Worm (Caenorhabditis elegans): Measurements from ENCODE around the gene znf-593.

Gene znf-593

DNA sequence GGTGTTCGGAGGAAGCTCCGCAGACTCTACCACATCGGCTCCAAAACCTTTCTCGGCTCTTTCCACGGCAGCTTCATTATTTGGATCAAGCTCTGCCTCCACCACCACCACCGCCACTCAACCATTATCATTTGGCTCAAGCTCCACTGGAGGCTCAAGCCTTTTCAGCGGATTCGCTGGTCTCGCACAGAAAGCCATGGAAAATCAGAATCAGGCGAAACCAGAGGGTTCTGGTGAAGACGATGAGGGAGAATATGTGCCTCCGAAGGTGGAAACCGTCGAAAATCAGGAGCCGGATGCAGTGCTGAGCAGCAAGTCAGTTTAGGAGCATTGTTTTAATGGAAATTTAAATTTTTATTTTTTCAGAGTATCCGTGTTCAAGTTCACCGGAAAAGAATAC, 1.4 kb downstream of the znf-593 start:
- TF ChIP-seq set-16 (GFP tag; IDR thresholded peaks at IDR 0.05) (peak; percentile 56), aha-1 (tag) (peak; percentile 90), hlh-30 (tag; optimal IDR thresholded peaks at IDR 0.05; ENCODE audit: insufficient read depth) (no peak)

DNA sequence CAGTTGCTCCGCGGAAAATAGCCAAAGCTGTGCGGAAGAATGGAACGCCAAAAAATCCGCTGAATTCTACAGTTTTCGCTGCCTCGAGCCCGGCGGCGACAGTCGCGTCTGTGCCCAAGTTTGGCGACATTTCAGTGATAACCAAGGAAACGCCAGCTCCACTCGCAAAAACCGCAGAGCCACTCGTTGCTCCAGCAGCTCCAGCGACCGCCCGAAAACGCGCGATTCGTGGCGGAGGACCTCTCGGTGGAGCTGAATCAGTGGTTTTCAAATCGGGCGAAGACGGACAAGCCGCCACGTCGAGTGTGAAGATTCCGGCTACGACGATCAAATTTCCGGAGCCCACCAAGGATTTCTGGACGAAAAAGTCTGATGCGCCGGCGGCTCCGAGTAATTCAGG, 2.3 kb downstream of the znf-593 start:
- TF ChIP-seq egl-43 (GFP tag; IDR thresholded peaks at IDR 0.05) = no peak
- TF ChIP-seq set-16 (GFP tag; IDR thresholded peaks at IDR 0.05) = peak; percentile 86

- TF ChIP-seq dpl-1 (GFP tag; optimal IDR thresholded peaks at IDR 0.05) (peak; percentile 54), dmd-9 (GFP tag; IDR thresholded peaks at IDR 0.05) (no peak), saeg-2 (GFP tag; IDR thresholded peaks at IDR 0.05) (no peak), lim-7 (GFP tag; IDR thresholded peaks at IDR 0.05) (peak; percentile 11; the same call in 1 of the 2 replicates), lsy-2 (tag; optimal IDR thresholded peaks at IDR 0.05) (peak in 1 of 2 experiments; percentile 43), mes-2 (tag; optimal IDR thresholded peaks at IDR 0.05; ENCODE audit: poor library complexity, severe bottlenecking) (peak; percentile 76), lin-38 (GFP tag; IDR thresholded peaks at IDR 0.05) (peak; percentile 61)
Observed at ce11 chrIII:11915666-11916065, 2.9 kb downstream of the znf-593 start, which contains the start of the genes ndab-1 and npp-16. Gene ndab-1 (minus strand): TSS chrIII:11915712. Gene npp-16 (plus strand): TSS chrIII:11915928.

ce11 chrIII:11914220-11914619, 4.3 kb downstream of the znf-593 start, which contains the start of gene Y56A3A.16:
Gene Y56A3A.16 (minus strand): TSS chrIII:11914320.
- TF ChIP-seq daf-12 (tag; optimal IDR thresholded peaks at IDR 0.05) (no peak), ZK546.5 (tag; optimal IDR thresholded peaks at IDR 0.05) (no peak)

ce11 chrIII:11909778-11910177, 8.7 kb downstream of the znf-593 start, which contains the start of gene faah-4:
Gene faah-4 (minus strand): TSS chrIII:11909878.
- TF ChIP-seq hif-1 (tag; optimal IDR thresholded peaks at IDR 0.05) (no peak), duxl-1 (tag; optimal IDR thresholded peaks at IDR 0.05; ENCODE audit: poor library complexity) (no peak), nhr-6 (tag; optimal IDR thresholded peaks at IDR 0.05) (no peak), unc-62 (GFP tag; optimal IDR thresholded peaks at IDR 0.05 in 1 of 2) (peak in 1 of 2 experiments; percentile 13), unc-62 (tag; optimal IDR thresholded peaks at IDR 0.05) (no peak)

DNA sequence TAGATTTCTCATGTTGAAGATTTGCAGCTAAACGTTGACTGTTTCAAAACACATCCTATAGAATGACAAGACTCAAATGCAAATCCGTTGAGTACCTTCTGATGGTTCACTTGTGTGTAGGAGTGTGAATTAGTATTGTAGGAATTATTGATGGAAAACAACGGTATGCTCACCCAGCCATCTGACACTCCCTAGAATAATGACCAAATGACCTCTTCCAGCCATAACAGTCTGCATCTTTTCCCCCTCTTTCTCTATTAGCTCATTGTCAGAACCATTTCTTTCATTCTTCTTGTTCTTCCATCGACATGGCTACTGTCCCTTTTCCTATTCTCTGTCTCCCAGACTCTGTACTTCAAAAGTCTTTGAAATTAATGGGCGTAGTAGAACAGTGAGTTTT, 9.9 kb downstream of the znf-593 start, which contains the start of gene fbxb-24:
Gene fbxb-24 (plus strand): TSS at position 301 of the 400 bp plus-strand sequence.
- TF ChIP-seq mdl-1 (tag; optimal IDR thresholded peaks at IDR 0.05) (no peak), mes-2 (tag; optimal IDR thresholded peaks at IDR 0.05; ENCODE audit: poor library complexity, severe bottlenecking) (no peak), ztf-7 (tag; optimal IDR thresholded peaks at IDR 0.05) (no peak), lin-39 (tag; optimal IDR thresholded peaks at IDR 0.05) (no peak), T26A8.4 (GFP tag; IDR thresholded peaks at IDR 0.05) (no peak), spr-1 (tag; optimal IDR thresholded peaks at IDR 0.05) (no peak), mxl-2 (GFP tag; conservative IDR thresholded peaks at IDR 0.05) (no peak), R02D3.7 (tag; optimal IDR thresholded peaks at IDR 0.05) (no peak), rbr-2 (tag; optimal IDR thresholded peaks at IDR 0.05) (no peak), mdt-29 (GFP tag; IDR thresholded peaks at IDR 0.05) (no peak), daf-12 (tag; optimal IDR thresholded peaks at IDR 0.05) (no peak), Y48G9A.11 (GFP tag; IDR thresholded peaks at IDR 0.05) (no peak), attf-4 (tag; optimal IDR thresholded peaks at IDR 0.05) (no peak), Y5F2A.4 (GFP tag; optimal IDR thresholded peaks at IDR 0.05) (no peak)

- TF ChIP-seq pha-4 (GFP tag; IDR thresholded peaks at IDR 0.05) = no peak
- TF ChIP-seq pha-4 (tag; optimal IDR thresholded peaks at IDR 0.05) = no peak
- TF ChIP-seq daf-8 (GFP tag; IDR thresholded peaks at IDR 0.05) = no peak
- TF ChIP-seq T26A8.4 (GFP tag; IDR thresholded peaks at IDR 0.05) = no peak
- TF ChIP-seq F49E8.2 (tag; optimal IDR thresholded peaks at IDR 0.05; ENCODE audit: borderline replicate concordance) = no peak
- TF ChIP-seq attf-4 (tag; optimal IDR thresholded peaks at IDR 0.05) = no peak
- no peak for TF ChIP-seq nhr-76 (tag; optimal IDR thresholded peaks at IDR 0.05)
- TF ChIP-seq duxl-1 (tag; optimal IDR thresholded peaks at IDR 0.05; ENCODE audit: poor library complexity) = no peak
- TF ChIP-seq nhr-6 (tag; optimal IDR thresholded peaks at IDR 0.05) = no peak
- no peak for TF ChIP-seq pqm-1 (tag; optimal IDR thresholded peaks at IDR 0.05)
- no peak for TF ChIP-seq zfp-2 (tag; optimal IDR thresholded peaks at IDR 0.05)
- TF ChIP-seq snpc-1.2 (GFP tag; IDR thresholded peaks at IDR 0.05) = no peak
Observed at ce11 chrIII:11907177-11907576, 11.3 kb downstream of the znf-593 start, which contains the start of gene sdz-33. Gene sdz-33 (plus strand): TSS chrIII:11907477.
